Worm (Caenorhabditis elegans) whole organism, L2 larva: ENCODE data around the gene ztf-14.

Experiments used
- C34F6.9 ChIP-seq: fragments of 150-350 bp; optimal IDR thresholded peaks from 2 replicates; lab custom pipeline; 2014; ENCODE audit warnings: missing biosample characterization, missing genetic modification characterization
- F13H6.1 ChIP-seq: sonication (generic microtip); optimal IDR thresholded peaks from 2 replicates; lab custom pipeline; 2016; ENCODE audit warnings: missing genetic modification characterization, missing compliant biosample characterization
- R02D3.7 ChIP-seq: fragments of 150-350 bp; optimal IDR thresholded peaks from 2 replicates; lab custom pipeline; 2014; ENCODE audit warnings: missing biosample characterization, missing genetic modification characterization
- Y55F3AM.14 ChIP-seq: fragments of 200-800 bp; sonication (Bioruptor generic); optimal IDR thresholded peaks from 2 replicates; lab custom pipeline; 2018; ENCODE audit warnings: mild to moderate bottlenecking, missing genetic modification characterization, missing compliant biosample characterization
- ZK546.5 ChIP-seq: sonication (generic microtip); optimal IDR thresholded peaks from 2 replicates; lab custom pipeline; 2017; ENCODE audit warnings: missing biosample characterization, missing genetic modification characterization
- alr-1 ChIP-seq: fragments of 150-350 bp; optimal IDR thresholded peaks from 2 replicates; lab custom pipeline; 2014; ENCODE audit warnings: missing biosample characterization, missing genetic modification characterization
- aly-2 ChIP-seq: fragments of 150-350 bp; optimal IDR thresholded peaks from 2 replicates; lab custom pipeline; 2014; ENCODE audit warnings: missing biosample characterization, missing genetic modification characterization
- ama-1 ChIP-seq: fragments of 150-350 bp; optimal IDR thresholded peaks from 2 replicates; lab custom pipeline; 2018; ENCODE audit warnings: inconsistent platforms
- blmp-1 ChIP-seq: sonication (generic microtip); optimal IDR thresholded peaks from 2 replicates; lab custom pipeline; 2017; ENCODE audit warnings: missing genetic modification characterization, mild to moderate bottlenecking, missing compliant biosample characterization, antibody characterized with exemption, moderate library complexity; ENCODE audit not compliant: insufficient read depth
- ceh-16 ChIP-seq: fragments of 150-350 bp; optimal IDR thresholded peaks from 2 replicates; lab custom pipeline; 2014; ENCODE audit warnings: missing biosample characterization, missing genetic modification characterization
- ceh-82 ChIP-seq: fragments of 150-350 bp; optimal IDR thresholded peaks from 2 replicates; lab custom pipeline; 2014; ENCODE audit warnings: missing biosample characterization, missing genetic modification characterization
- crh-2 ChIP-seq: sonication (generic microtip); optimal IDR thresholded peaks from 2 replicates; lab custom pipeline; 2017; ENCODE audit warnings: missing biosample characterization, missing genetic modification characterization
- dmd-4 ChIP-seq: sonication (generic microtip); optimal IDR thresholded peaks from 2 replicates; lab custom pipeline; 2017; ENCODE audit warnings: missing biosample characterization, missing genetic modification characterization
- egl-27 ChIP-seq: sonication (generic microtip); optimal IDR thresholded peaks from 3 replicates; lab custom pipeline; 2017; ENCODE audit warnings: missing biosample characterization, missing genetic modification reagents, missing genetic modification characterization
- elt-1 ChIP-seq: fragments of 150-350 bp; optimal IDR thresholded peaks from 2 replicates; lab custom pipeline; 2014; ENCODE audit warnings: missing biosample characterization, missing genetic modification characterization
- elt-3 ChIP-seq: sonication (generic microtip); optimal IDR thresholded peaks from 2 replicates; lab custom pipeline; 2017; ENCODE audit warnings: missing biosample characterization, missing genetic modification characterization
- fos-1 ChIP-seq: fragments of 150-350 bp; optimal IDR thresholded peaks from 2 replicates; lab custom pipeline; 2014; ENCODE audit warnings: missing biosample characterization, missing genetic modification characterization
- gmeb-1 ChIP-seq: fragments of 150-350 bp; optimal IDR thresholded peaks from 2 replicates; lab custom pipeline; 2014; ENCODE audit warnings: missing biosample characterization, missing genetic modification characterization
- lin-11 ChIP-seq: fragments of 150-350 bp; sonication (generic microtip); optimal IDR thresholded peaks from 2 replicates; lab custom pipeline; 2014; ENCODE audit warnings: missing biosample characterization, missing genetic modification characterization, inconsistent platforms, mixed read lengths
- lin-13 ChIP-seq: fragments of 150-350 bp; optimal IDR thresholded peaks from 2 replicates; lab custom pipeline; 2014; ENCODE audit warnings: missing biosample characterization, missing genetic modification reagents, missing genetic modification characterization
- lin-39 ChIP-seq: fragments of 150-350 bp; optimal IDR thresholded peaks from 2 replicates; lab custom pipeline; 2014; ENCODE audit warnings: missing biosample characterization, missing genetic modification reagents, missing genetic modification characterization
- lsy-2 ChIP-seq, 2 experiments: fragments of 150-350 bp in 1 of 2; sonication (generic microtip) in 1 of 2; optimal IDR thresholded peaks; 2 replicates each; lab custom pipeline; 2014 to 2017; ENCODE audit warnings: missing biosample characterization in 2 of 2, missing genetic modification characterization in 2 of 2
- mab-5 ChIP-seq: fragments of 150-350 bp; optimal IDR thresholded peaks from 2 replicates; lab custom pipeline; 2014; ENCODE audit warnings: missing biosample characterization, missing genetic modification characterization
- mbf-1 ChIP-seq: sonication (generic microtip); optimal IDR thresholded peaks from 2 replicates; lab custom pipeline; 2017; ENCODE audit warnings: missing biosample characterization, missing genetic modification characterization
- mdl-1 ChIP-seq, 2 experiments: fragments of 150-350 bp in 1 of 2; sonication (generic microtip) in 1 of 2; optimal IDR thresholded peaks; 2 replicates each; lab custom pipeline; 2017; ENCODE audit warnings: missing biosample characterization in 2 of 2, missing genetic modification characterization in 2 of 2
- nhr-10 ChIP-seq: sonication (generic microtip); optimal IDR thresholded peaks from 2 replicates; lab custom pipeline; 2017; ENCODE audit warnings: missing biosample characterization, missing genetic modification characterization
- nhr-11 ChIP-seq: fragments of 150-350 bp; optimal IDR thresholded peaks from 2 replicates; lab custom pipeline; 2014; ENCODE audit warnings: missing biosample characterization, missing genetic modification characterization
- nhr-12 ChIP-seq: fragments of 150-350 bp; optimal IDR thresholded peaks from 2 replicates; lab custom pipeline; 2014; ENCODE audit warnings: missing biosample characterization, missing genetic modification characterization
- nhr-129 ChIP-seq: fragments of 150-350 bp; optimal IDR thresholded peaks from 2 replicates; lab custom pipeline; 2014; ENCODE audit warnings: missing biosample characterization, missing genetic modification characterization
- nhr-21 ChIP-seq: fragments of 150-350 bp; optimal IDR thresholded peaks from 2 replicates; lab custom pipeline; 2014; ENCODE audit warnings: missing biosample characterization, missing genetic modification characterization
- nhr-23 ChIP-seq: fragments of 150-350 bp; optimal IDR thresholded peaks from 2 replicates; lab custom pipeline; 2014; ENCODE audit warnings: missing biosample characterization, missing genetic modification reagents, missing genetic modification characterization
- nhr-237 ChIP-seq: fragments of 150-350 bp; optimal IDR thresholded peaks from 2 replicates; lab custom pipeline; 2014; ENCODE audit warnings: missing biosample characterization, missing genetic modification characterization
- nhr-25 ChIP-seq: fragments of 150-350 bp; sonication (generic microtip); optimal IDR thresholded peaks from 3 replicates; lab custom pipeline; 2014; ENCODE audit warnings: missing biosample characterization, missing genetic modification characterization
- nhr-6 ChIP-seq: fragments of 150-350 bp; optimal IDR thresholded peaks from 2 replicates; lab custom pipeline; 2014; ENCODE audit warnings: missing biosample characterization, missing genetic modification characterization
- nhr-77 ChIP-seq: fragments of 150-350 bp; optimal IDR thresholded peaks from 2 replicates; lab custom pipeline; 2014; ENCODE audit warnings: missing biosample characterization, missing genetic modification characterization
- peb-1 ChIP-seq: fragments of 150-350 bp; optimal IDR thresholded peaks from 2 replicates; lab custom pipeline; 2014; ENCODE audit warnings: missing biosample characterization, missing genetic modification characterization
- sem-4 ChIP-seq: fragments of 150-350 bp; optimal IDR thresholded peaks from 2 replicates; lab custom pipeline; 2014; ENCODE audit warnings: missing biosample characterization, missing genetic modification reagents, missing genetic modification characterization
- skn-1 ChIP-seq: sonication (generic microtip); optimal IDR thresholded peaks from 2 replicates; lab custom pipeline; 2017; ENCODE audit warnings: missing biosample characterization, missing genetic modification characterization
- sma-3 ChIP-seq: sonication (generic microtip); optimal IDR thresholded peaks from 2 replicates; lab custom pipeline; 2016; ENCODE audit warnings: missing genetic modification reagents, missing genetic modification characterization, missing compliant biosample characterization
- sma-9 ChIP-seq, 2 experiments: fragments of 150-350 bp in 1 of 2; sonication (generic microtip) in 1 of 2; optimal IDR thresholded peaks; 2 replicates each; lab custom pipeline; 2014 to 2016; ENCODE audit warnings: missing genetic modification characterization in 2 of 2, mild to moderate bottlenecking in 1 of 2, missing biosample characterization in 1 of 2, missing compliant biosample characterization in 1 of 2, missing genetic modification reagents in 1 of 2, moderate library complexity in 1 of 2
- snpc-4 ChIP-seq: fragments of 150-350 bp; optimal IDR thresholded peaks from 2 replicates; lab custom pipeline; 2014; ENCODE audit warnings: missing biosample characterization, missing genetic modification characterization
- unc-39 ChIP-seq: fragments of 150-350 bp; optimal IDR thresholded peaks from 2 replicates; lab custom pipeline; 2014; ENCODE audit warnings: missing biosample characterization, missing genetic modification characterization
- unc-55 ChIP-seq: fragments of 150-350 bp; sonication (generic microtip); optimal IDR thresholded peaks from 3 replicates; lab custom pipeline; 2014; ENCODE audit warnings: missing biosample characterization, missing genetic modification reagents, missing genetic modification characterization
- unc-62 ChIP-seq: fragments of 150-350 bp; optimal IDR thresholded peaks from 2 replicates; lab custom pipeline; 2014; ENCODE audit warnings: missing biosample characterization, missing genetic modification reagents, missing genetic modification characterization
- zag-1 ChIP-seq: fragments of 150-350 bp; optimal IDR thresholded peaks from 2 replicates; lab custom pipeline; 2014; ENCODE audit warnings: missing biosample characterization, missing genetic modification characterization
- ztf-1 ChIP-seq: fragments of 200-800 bp; sonication (Bioruptor generic); conservative IDR thresholded peaks from 2 replicates; pipeline ENCODE4 v1.3.6; 2022; ENCODE audit warnings: missing genetic modification characterization, missing compliant biosample characterization
- ztf-11 ChIP-seq: sonication (generic microtip); optimal IDR thresholded peaks from 2 replicates; lab custom pipeline; 2017; ENCODE audit warnings: missing biosample characterization, missing genetic modification characterization
- ztf-4 ChIP-seq: fragments of 150-350 bp; optimal IDR thresholded peaks from 2 replicates; lab custom pipeline; 2014; ENCODE audit warnings: missing biosample characterization, missing genetic modification characterization

Gene ztf-14

ce11 chrX:14489945-14490344 is 5.9 kb upstream of the ztf-14 start, which contains the start of gene his-24:
Gene his-24, plus strand, starts transcription at chrX:14490094.
- TF ChIP-seq crh-2 (tag; lab: Kevin White, UChicago) (peak; percentile 75), lin-13 (peak; percentile 73), lin-39 (no peak), elt-3 (tag; lab: Kevin White, UChicago) (no peak), dmd-4 (tag; lab: Kevin White, UChicago) (no peak), lsy-2 (tag; optimal IDR thresholded peaks at IDR 0.05; lab: Kevin White, UChicago) (peak; percentile 20 to 73), nhr-129 (tag; lab: Kevin White, UChicago) (peak; percentile 80), zag-1 (tag; lab: Kevin White, UChicago) (peak; percentile 65), nhr-23 (tag; lab: Kevin White, UChicago) (no peak), gmeb-1 (tag; lab: Kevin White, UChicago) (peak; percentile 55), nhr-6 (peak; percentile 48), lin-11 (tag; lab: Kevin White, UChicago) (peak; percentile 53), unc-62 (GFP tag; lab: Kevin White, UChicago) (no peak), ztf-1 (GFP tag; lab: Robert Waterston, UW) (no peak), peb-1 (tag; lab: Kevin White, UChicago) (no peak), ceh-16 (peak; percentile 63), alr-1 (tag; lab: Kevin White, UChicago) (no peak), nhr-12 (tag; lab: Kevin White, UChicago) (no peak), sma-9 (GFP tag; optimal IDR thresholded peaks at IDR 0.05; lab: Kevin White, UChicago) (peak; percentile 87), sma-9 (tag; optimal IDR thresholded peaks at IDR 0.05; lab: Kevin White, UChicago) (no peak), nhr-237 (tag; lab: Kevin White, UChicago) (no peak), aly-2 (tag; lab: Kevin White, UChicago) (no peak), sem-4 (tag; lab: Kevin White, UChicago) (peak; percentile 72), mab-5 (tag; lab: Kevin White, UChicago) (peak; percentile 50), ceh-82 (tag; lab: Kevin White, UChicago) (no peak), nhr-21 (tag; lab: Kevin White, UChicago) (peak; percentile 53), snpc-4 (tag; lab: Kevin White, UChicago) (peak; percentile 69), blmp-1 (tag; lab: Kevin White, UChicago) (no peak), Y55F3AM.14 (GFP tag; lab: Kevin White, UChicago) (no peak), F13H6.1 (peak; percentile 58), nhr-25 (tag; lab: Kevin White, UChicago) (peak; percentile 85), ama-1 (lab: Kevin White, UChicago) (peak; percentile 26), nhr-77 (tag; lab: Kevin White, UChicago) (no peak), R02D3.7 (tag; lab: Kevin White, UChicago) (no peak), ztf-11 (no peak), C34F6.9 (tag; lab: Kevin White, UChicago) (peak; percentile 63), skn-1 (tag; lab: Kevin White, UChicago) (no peak), elt-1 (tag; lab: Kevin White, UChicago) (no peak), nhr-10 (tag; lab: Kevin White, UChicago) (no peak), fos-1 (tag; lab: Kevin White, UChicago) (peak; percentile 93), mbf-1 (tag; lab: Kevin White, UChicago) (no peak), sma-3 (GFP tag; lab: Kevin White, UChicago) (peak; percentile 60), unc-39 (tag; lab: Kevin White, UChicago) (no peak), unc-55 (GFP tag; lab: Kevin White, UChicago) (peak; percentile 76), nhr-11 (tag; lab: Kevin White, UChicago) (no peak), ZK546.5 (no peak), ztf-4 (tag; lab: Kevin White, UChicago) (peak; percentile 11), egl-27 (tag; lab: Kevin White, UChicago) (peak; percentile 28), mdl-1 (tag; optimal IDR thresholded peaks at IDR 0.05; lab: Kevin White, UChicago) (peak in 1 of 2 experiments; percentile 32)
